Fruit fly (Drosophila melanogaster): ENCODE results near the gene CG13933.

CG13933 gene

DNA sequence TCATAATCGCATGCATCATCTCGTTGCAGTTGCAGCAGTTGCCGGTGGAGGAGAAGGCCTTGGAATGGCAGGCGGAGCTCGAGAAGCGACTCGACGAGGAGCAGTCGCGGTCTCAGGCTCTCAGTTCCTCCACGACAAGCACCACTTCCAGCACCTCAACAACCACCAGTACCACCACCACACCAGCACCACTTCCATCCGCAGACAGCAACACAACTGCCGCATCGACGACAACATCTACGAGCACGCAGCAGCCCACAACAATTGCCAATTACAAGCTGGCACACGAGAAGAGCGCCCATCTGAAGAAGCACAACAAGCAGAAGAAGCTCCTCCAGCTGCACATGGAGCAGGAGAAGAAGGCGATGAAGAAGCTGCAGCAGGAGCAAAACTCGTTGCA lies 47.4 kb upstream of the CG13933 start:
- TF ChIP-seq nom (GFP tag; optimal IDR thresholded peaks at IDR 0.05), result peak; percentile 19
- no peak for TF ChIP-seq CG4820 (GFP tag; optimal IDR thresholded peaks at IDR 0.05)

DNA sequence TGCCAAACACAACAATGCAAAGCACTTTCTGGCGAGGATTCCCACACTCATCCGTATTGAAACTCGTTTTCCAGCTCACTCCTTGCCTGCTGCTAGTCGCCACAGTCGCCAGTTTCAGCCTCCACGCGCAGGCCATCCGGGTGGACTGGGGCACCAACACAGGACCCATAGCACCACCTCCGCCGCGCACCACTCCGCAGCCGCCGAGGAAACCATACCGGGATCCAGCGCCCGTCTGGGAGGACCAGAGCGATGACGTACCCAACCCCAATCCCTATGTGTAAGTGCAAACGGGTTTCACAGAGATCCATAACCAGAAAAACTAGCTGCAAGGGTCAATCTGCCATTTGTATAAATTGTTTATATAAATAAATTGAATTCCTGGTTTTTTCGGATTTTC lies 46.2 kb upstream of the CG13933 start:
- TF ChIP-seq nom (GFP tag; optimal IDR thresholded peaks at IDR 0.05) (peak; percentile 42), Xbp1 (GFP tag; optimal IDR thresholded peaks at IDR 0.05) (no peak)

DNA sequence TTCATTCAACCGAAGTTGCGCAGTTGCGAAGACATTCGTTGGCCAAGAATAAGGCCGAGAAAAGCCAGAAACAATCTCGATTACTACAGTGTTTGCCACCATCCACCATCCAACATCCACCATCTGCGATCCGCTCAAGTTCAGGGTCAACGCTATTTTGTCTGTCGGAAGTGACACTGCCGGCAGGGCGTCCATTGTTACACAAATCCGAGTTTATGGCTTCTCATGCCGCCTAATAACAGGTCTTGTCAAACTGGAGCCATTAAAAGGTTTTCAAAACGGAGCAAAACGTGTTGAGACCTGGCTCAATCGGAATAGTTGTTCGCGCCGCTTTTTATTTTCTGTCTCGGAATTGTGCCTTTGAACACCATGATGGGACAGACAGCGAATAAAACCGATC lies 43.9 kb upstream of the CG13933 start:
- TF ChIP-seq E2f1 (GFP tag; IDR thresholded peaks at IDR 0.05), result no peak
- peak; percentile 60 for TF ChIP-seq sd (tag; optimal IDR thresholded peaks at IDR 0.05)
- peak; percentile 55 for TF ChIP-seq ftz-f1 (GFP tag; optimal IDR thresholded peaks at IDR 0.05)
- TF ChIP-seq kni (GFP tag; optimal IDR thresholded peaks at IDR 0.05), result peak; percentile 48
- peak; percentile 89 for TF ChIP-seq oc (tag; optimal IDR thresholded peaks at IDR 0.05)
- TF ChIP-seq bowl (GFP tag; IDR thresholded peaks at IDR 0.05), result no peak
- TF ChIP-seq ci (GFP tag; IDR thresholded peaks at IDR 0.05), result no peak
- TF ChIP-seq CG2199 (GFP tag; IDR thresholded peaks at IDR 0.05), result 0 out of 3 replicates have a peak, but pooled peaks have one; percentile 23
- TF ChIP-seq pros (GFP tag; optimal IDR thresholded peaks at IDR 0.05), result peak; percentile 5
- TF ChIP-seq CG6791 (GFP tag; IDR thresholded peaks at IDR 0.05; ENCODE audit: partially characterized antibody), result no peak
- peak; percentile 53 for TF ChIP-seq CG12769 (tag; optimal IDR thresholded peaks at IDR 0.05)
- no peak for TF ChIP-seq psq (GFP tag; optimal IDR thresholded peaks at IDR 0.05)
- TF ChIP-seq CG10543 (GFP tag; optimal IDR thresholded peaks at IDR 0.05), result peak; percentile 10
- TF ChIP-seq CG15269 (tag; optimal IDR thresholded peaks at IDR 0.05), result peak; percentile 67
- TF ChIP-seq C15 (GFP tag; IDR thresholded peaks at IDR 0.05), result no peak
- no peak for TF ChIP-seq cas (GFP tag; IDR thresholded peaks at IDR 0.05)
- TF ChIP-seq CG13894 (tag; optimal IDR thresholded peaks at IDR 0.05), result peak; percentile 59
- no peak for TF ChIP-seq lola (GFP tag; optimal IDR thresholded peaks at IDR 0.05)
- no peak for TF ChIP-seq kah (GFP tag; optimal IDR thresholded peaks at IDR 0.05)
- TF ChIP-seq cwo (GFP tag; optimal IDR thresholded peaks at IDR 0.05), result peak; percentile 25
- peak; percentile 20 for TF ChIP-seq mirr (GFP tag; optimal IDR thresholded peaks at IDR 0.05)
- no peak for TF ChIP-seq wdn (GFP tag; IDR thresholded peaks at IDR 0.05)
- peak; percentile 35 for TF ChIP-seq B-H2 (GFP tag; optimal IDR thresholded peaks at IDR 0.05)
- peak; percentile 96 for TF ChIP-seq chinmo (GFP tag; IDR thresholded peaks at IDR 0.05; ENCODE audit: partially characterized antibody)
- TF ChIP-seq abd-A (tag; optimal IDR thresholded peaks at IDR 0.05), result peak; percentile 98
- no peak for TF ChIP-seq CG3407 (GFP tag; optimal IDR thresholded peaks at IDR 0.05)
- no peak for TF ChIP-seq CG4404 (GFP tag; IDR thresholded peaks at IDR 0.05)
- TF ChIP-seq ap (GFP tag; IDR thresholded peaks at IDR 0.05), result no peak
- TF ChIP-seq Eip74EF (GFP tag; optimal IDR thresholded peaks at IDR 0.05), result peak in 1 of 2 experiments; percentile 98
- TF ChIP-seq Sox102F (GFP tag; optimal IDR thresholded peaks at IDR 0.05), result peak; percentile 7

DNA sequence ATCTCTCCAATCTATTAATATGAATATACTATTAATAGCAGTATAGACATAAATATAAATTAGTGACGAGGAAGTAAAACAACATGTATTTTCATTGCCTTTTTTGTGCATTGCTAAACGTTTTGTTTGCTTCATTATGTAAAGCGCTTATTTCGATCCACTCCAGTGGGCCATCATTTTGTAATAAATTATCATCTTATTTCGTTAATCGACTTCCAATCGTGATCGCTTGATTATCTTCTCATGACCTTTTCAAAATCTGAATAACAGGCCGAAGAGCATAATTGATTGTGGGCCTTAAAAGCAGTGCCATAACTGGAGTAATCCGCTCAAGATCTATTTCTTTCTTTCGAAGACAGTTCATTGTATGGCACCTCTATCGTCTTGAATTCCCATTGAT lies 42.5 kb upstream of the CG13933 start:
- TF ChIP-seq Atf3 (GFP tag; optimal IDR thresholded peaks at IDR 0.05) (no peak), gce (GFP tag; IDR thresholded peaks at IDR 0.05) (no peak), oc (tag; optimal IDR thresholded peaks at IDR 0.05) (peak; percentile 57), Fer2 (tag; optimal IDR thresholded peaks at IDR 0.05) (no peak), CG6813 (GFP tag; optimal IDR thresholded peaks at IDR 0.05) (no peak), schlank (tag; optimal IDR thresholded peaks at IDR 0.05) (no peak), Trl (optimal IDR thresholded peaks at IDR 0.05) (no peak), Trl (GFP tag; optimal IDR thresholded peaks at IDR 0.05) (no peak), tio (GFP tag; optimal IDR thresholded peaks at IDR 0.05) (no peak), CG4820 (GFP tag; optimal IDR thresholded peaks at IDR 0.05) (no peak), Eip74EF (GFP tag; optimal IDR thresholded peaks at IDR 0.05) (peak in 1 of 2 experiments; percentile 44), tin (GFP tag; optimal IDR thresholded peaks at IDR 0.05) (no peak), sens-2 (GFP tag; IDR thresholded peaks at IDR 0.05) (no peak), z (GFP tag; IDR thresholded peaks at IDR 0.05) (no peak), Meics (GFP tag; optimal IDR thresholded peaks at IDR 0.05) (no peak), grau (tag; optimal IDR thresholded peaks at IDR 0.05) (no peak), CG7745 (tag; optimal IDR thresholded peaks at IDR 0.05) (no peak), stc (GFP tag; IDR thresholded peaks at IDR 0.05) (no peak)
